Worm (Caenorhabditis elegans) whole organism, L3 larva: ENCODE data around the gene E04F6.6.

Experiments used
- R02D3.7 ChIP-seq: fragments of 150-350 bp; optimal IDR thresholded peaks from 2 replicates; lab custom pipeline; 2014; ENCODE audit warnings: missing biosample characterization, missing genetic modification characterization
- ZK546.5 ChIP-seq: sonication (generic microtip); optimal IDR thresholded peaks from 2 replicates; lab custom pipeline; 2017; ENCODE audit warnings: missing biosample characterization, missing genetic modification characterization
- aly-2 ChIP-seq: fragments of 150-350 bp; optimal IDR thresholded peaks from 2 replicates; lab custom pipeline; 2014; ENCODE audit warnings: missing biosample characterization, missing genetic modification characterization
- ama-1 ChIP-seq: fragments of 150-350 bp; optimal IDR thresholded peaks from 2 replicates; lab custom pipeline; 2018
- ceh-16 ChIP-seq: sonication (generic microtip); optimal IDR thresholded peaks from 2 replicates; lab custom pipeline; 2017; ENCODE audit warnings: missing biosample characterization, missing genetic modification characterization
- ceh-82 ChIP-seq: fragments of 150-350 bp; optimal IDR thresholded peaks from 2 replicates; lab custom pipeline; 2014; ENCODE audit warnings: missing biosample characterization, missing genetic modification characterization
- daf-12 ChIP-seq: fragments of 150-350 bp; optimal IDR thresholded peaks from 2 replicates; lab custom pipeline; 2014; ENCODE audit warnings: missing biosample characterization, missing genetic modification reagents, missing genetic modification characterization
- elt-1 ChIP-seq: fragments of 150-350 bp; optimal IDR thresholded peaks from 2 replicates; lab custom pipeline; 2014; ENCODE audit warnings: missing biosample characterization, missing genetic modification characterization
- elt-2 ChIP-seq: sonication (generic microtip); optimal IDR thresholded peaks from 2 replicates; lab custom pipeline; 2016; ENCODE audit warnings: missing genetic modification reagents, mild to moderate bottlenecking, missing genetic modification characterization, missing compliant biosample characterization
- eor-1 ChIP-seq, 2 experiments: fragments of 150-350 bp; optimal IDR thresholded peaks; 2 replicates each; lab custom pipeline; 2014 to 2018; ENCODE audit warnings: missing biosample characterization in 2 of 2, missing genetic modification characterization in 2 of 2
- jun-1 ChIP-seq: fragments of 150-350 bp; optimal IDR thresholded peaks from 2 replicates; lab custom pipeline; 2014; ENCODE audit warnings: missing biosample characterization, missing genetic modification reagents, missing genetic modification characterization
- lsy-12 ChIP-seq: sonication (generic microtip); optimal IDR thresholded peaks from 2 replicates; lab custom pipeline; 2016; ENCODE audit warnings: mild to moderate bottlenecking, missing genetic modification characterization, missing compliant biosample characterization
- mdl-1 ChIP-seq: fragments of 150-350 bp; optimal IDR thresholded peaks from 2 replicates; lab custom pipeline; 2014; ENCODE audit warnings: missing biosample characterization, missing genetic modification characterization
- mml-1 ChIP-seq: fragments of 150-350 bp; sonication (generic microtip); optimal IDR thresholded peaks from 3 replicates; lab custom pipeline; 2014; ENCODE audit warnings: missing biosample characterization, missing genetic modification characterization
- nhr-23 ChIP-seq: fragments of 150-350 bp; optimal IDR thresholded peaks from 2 replicates; lab custom pipeline; 2014; ENCODE audit warnings: missing biosample characterization, missing genetic modification reagents, missing genetic modification characterization
- nhr-25 ChIP-seq: sonication (generic microtip); optimal IDR thresholded peaks from 2 replicates; lab custom pipeline; 2017; ENCODE audit warnings: missing biosample characterization, missing genetic modification characterization
- nhr-28 ChIP-seq: fragments of 150-350 bp; optimal IDR thresholded peaks from 2 replicates; lab custom pipeline; 2014; ENCODE audit warnings: missing biosample characterization, missing genetic modification characterization
- nhr-43 ChIP-seq: sonication (generic microtip); optimal IDR thresholded peaks from 2 replicates; lab custom pipeline; 2016; ENCODE audit warnings: mild to moderate bottlenecking, missing genetic modification characterization, missing compliant biosample characterization; ENCODE audit not compliant: poor library complexity, severe bottlenecking
- nhr-76 ChIP-seq: fragments of 150-350 bp; sonication (generic microtip); optimal IDR thresholded peaks from 5 replicates; lab custom pipeline; 2014; ENCODE audit warnings: missing biosample characterization, missing genetic modification characterization
- pha-4 ChIP-seq: fragments of 150-350 bp; optimal IDR thresholded peaks from 2 replicates; lab custom pipeline; 2014; ENCODE audit warnings: missing biosample characterization, missing genetic modification reagents, missing genetic modification characterization
- pqm-1 ChIP-seq: fragments of 150-350 bp; optimal IDR thresholded peaks from 2 replicates; lab custom pipeline; 2017; ENCODE audit warnings: missing biosample characterization, missing genetic modification characterization, inconsistent platforms
- snpc-4 ChIP-seq: fragments of 150-350 bp; optimal IDR thresholded peaks from 2 replicates; lab custom pipeline; 2014; ENCODE audit warnings: missing biosample characterization, missing genetic modification characterization
- unc-62 ChIP-seq: fragments of 150-350 bp; sonication (generic microtip); optimal IDR thresholded peaks from 4 replicates; lab custom pipeline; 2014; ENCODE audit warnings: missing biosample characterization, missing genetic modification reagents, missing genetic modification characterization
- zag-1 ChIP-seq: fragments of 150-350 bp; optimal IDR thresholded peaks from 2 replicates; lab custom pipeline; 2014; ENCODE audit warnings: missing biosample characterization, missing genetic modification characterization

E04F6.6 gene

ce11 chrII:7199308-7199707 lies at the start of gene E04F6.6:
E04F6.6 (minus strand) TSS chrII:7199565.
- TF ChIP-seq ceh-16 (tag; lab: Kevin White, UChicago) = no peak
- TF ChIP-seq mml-1 = no peak
- TF ChIP-seq ceh-82 (tag; lab: Kevin White, UChicago) = no peak
- peak; percentile 16 for TF ChIP-seq nhr-25 (tag; lab: Kevin White, UChicago)
- no peak for TF ChIP-seq daf-12
- TF ChIP-seq lsy-12 (tag; lab: Kevin White, UChicago) = no peak

ce11 chrII:7245576-7245975 lies 46.2 kb upstream of the E04F6.6 start, which contains the start of gene skpo-3:
skpo-3 (plus strand) TSS chrII:7245876.
- no peak for TF ChIP-seq elt-1 (tag; lab: Kevin White, UChicago)
- TF ChIP-seq ceh-82 (tag; lab: Kevin White, UChicago) = no peak
- TF ChIP-seq, all 47 proteins: peak for 0

- TF ChIP-seq elt-2 (tag; lab: Kevin White, UChicago) = no peak
- TF ChIP-seq ceh-16 (tag; lab: Kevin White, UChicago) = no peak
- TF ChIP-seq lsy-12 (tag; lab: Kevin White, UChicago) = no peak
- peak; percentile 30 for TF ChIP-seq nhr-25 (tag; lab: Kevin White, UChicago)
Observed at ce11 chrII:7242754-7243153, 43.4 kb upstream of the E04F6.6 start.

- no peak for TF ChIP-seq nhr-28 (tag; lab: Kevin White, UChicago)
- TF ChIP-seq nhr-25 (tag; lab: Kevin White, UChicago) = peak; percentile 66
- TF ChIP-seq zag-1 (tag; lab: Kevin White, UChicago) = no peak
Observed at ce11 chrII:7239705-7240104, 40.3 kb upstream of the E04F6.6 start.

- TF ChIP-seq mml-1 (no peak), elt-1 (tag; lab: Kevin White, UChicago) (peak; percentile 77), ZK546.5 (tag; lab: Kevin White, UChicago) (no peak)
Observed at ce11 chrII:7238791-7239190, 39.4 kb upstream of the E04F6.6 start.

- TF ChIP-seq daf-12 (no peak), R02D3.7 (tag; lab: Kevin White, UChicago) (no peak), pha-4 (tag; lab: Kevin White, UChicago) (peak; percentile 83), nhr-43 (tag; lab: Kevin White, UChicago) (no peak), mdl-1 (no peak), jun-1 (tag; lab: Kevin White, UChicago) (peak; percentile 49), nhr-76 (tag; lab: Kevin White, UChicago) (no peak), ama-1 (peak; percentile 33), pqm-1 (tag; lab: Kevin White, UChicago) (peak; percentile 93), elt-2 (tag; lab: Kevin White, UChicago) (peak; percentile 92)
Observed at ce11 chrII:7238248-7238647, 38.9 kb upstream of the E04F6.6 start, which contains the start of gene aqp-1. aqp-1 (minus strand) TSS chrII:7238349.

- no peak for TF ChIP-seq jun-1 (tag; lab: Kevin White, UChicago)
- peak; percentile 21 for TF ChIP-seq pqm-1 (tag; lab: Kevin White, UChicago)
- no peak for TF ChIP-seq zag-1 (tag; lab: Kevin White, UChicago)
- TF ChIP-seq elt-2 (tag; lab: Kevin White, UChicago) = peak; percentile 58
Observed at ce11 chrII:7236937-7237336, 37.6 kb upstream of the E04F6.6 start.

- TF ChIP-seq aly-2 (no peak), nhr-23 (tag; lab: Kevin White, UChicago) (no peak), daf-12 (no peak), elt-2 (tag; lab: Kevin White, UChicago) (peak; percentile 62), unc-62 (GFP tag; lab: Kevin White, UChicago) (no peak), R02D3.7 (tag; lab: Kevin White, UChicago) (no peak), mdl-1 (no peak), eor-1 (tag; optimal IDR thresholded peaks at IDR 0.05; lab: Kevin White, UChicago) (no peak), pha-4 (tag; lab: Kevin White, UChicago) (peak; percentile 11), pqm-1 (tag; lab: Kevin White, UChicago) (peak; percentile 26)
Observed at ce11 chrII:7233274-7233673, 33.9 kb upstream of the E04F6.6 start.

ce11 chrII:7232517-7232916 lies 33.2 kb upstream of the E04F6.6 start, which contains the start of gene ctsa-3.1:
ctsa-3.1 (plus strand) TSS chrII:7232853.
- TF ChIP-seq pha-4 (tag; lab: Kevin White, UChicago) (peak; percentile 6), nhr-76 (tag; lab: Kevin White, UChicago) (no peak), snpc-4 (tag; lab: Kevin White, UChicago) (no peak), pqm-1 (tag; lab: Kevin White, UChicago) (peak; percentile 75), unc-62 (GFP tag; lab: Kevin White, UChicago) (no peak), zag-1 (tag; lab: Kevin White, UChicago) (no peak), lsy-12 (tag; lab: Kevin White, UChicago) (no peak), elt-2 (tag; lab: Kevin White, UChicago) (peak; percentile 79)
